Worm (Caenorhabditis elegans): Measurements from ENCODE around the gene F41B4.1.

ce11 chrX:6850412-6850811, 24.8 kb upstream of the F41B4.1 start:
- no peak for TF ChIP-seq hlh-30 (tag; optimal IDR thresholded peaks at IDR 0.05; ENCODE audit: insufficient read depth)
- no peak for TF ChIP-seq nhr-11 (tag; optimal IDR thresholded peaks at IDR 0.05)
- TF ChIP-seq pha-4 (tag; optimal IDR thresholded peaks at IDR 0.05) = no peak
- no peak for TF ChIP-seq F13H6.1 (tag; optimal IDR thresholded peaks at IDR 0.05)
- no peak for TF ChIP-seq ceh-9 (tag; optimal IDR thresholded peaks at IDR 0.05)
- TF ChIP-seq hlh-15 (tag; optimal IDR thresholded peaks at IDR 0.05) = no peak
- TF ChIP-seq fkh-6 (tag; optimal IDR thresholded peaks at IDR 0.05) = no peak
- TF ChIP-seq gmeb-2 (tag; optimal IDR thresholded peaks at IDR 0.05) = no peak
- no peak for TF ChIP-seq fkh-10 (GFP tag; optimal IDR thresholded peaks at IDR 0.05)

All from whole organism, late embryonic.